Fruit fly (Drosophila melanogaster): ENCODE results near the gene Vha100-1.

Gene Vha100-1

DNA sequence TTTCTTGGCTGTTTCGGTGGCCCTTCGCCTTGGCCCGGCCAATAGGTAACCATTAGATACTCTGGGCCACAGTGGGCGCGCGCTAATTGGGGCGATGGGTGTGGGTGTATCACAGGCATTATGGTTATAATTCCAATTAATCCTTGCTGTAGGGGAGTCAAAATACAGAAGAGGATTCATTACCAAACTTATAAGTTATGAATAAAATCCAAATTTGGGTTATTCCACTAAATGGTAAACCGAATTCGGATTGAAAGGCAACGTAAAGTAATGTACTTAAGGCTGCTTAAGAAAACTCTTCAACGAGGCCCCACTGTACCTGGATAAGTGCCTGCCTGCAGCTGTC lies 41.4 kb upstream of the Vha100-1 start (continued):
- TF ChIP-seq Sox100B (GFP tag; optimal IDR thresholded peaks at IDR 0.05) (peak; percentile 41), z (GFP tag; IDR thresholded peaks at IDR 0.05) (no peak), Hsf (GFP tag; optimal IDR thresholded peaks at IDR 0.05) (no peak), BtbVII (GFP tag; optimal IDR thresholded peaks at IDR 0.05) (peak; percentile 48), CG12769 (tag; optimal IDR thresholded peaks at IDR 0.05) (no peak), Sry-β (GFP tag; optimal IDR thresholded peaks at IDR 0.05) (no peak), crol (GFP tag; IDR thresholded peaks at IDR 0.05) (no peak), Asciz (GFP tag; optimal IDR thresholded peaks at IDR 0.05) (peak; percentile 55), stc (GFP tag; IDR thresholded peaks at IDR 0.05) (peak; percentile 21; the same call in 1 of the 2 replicates), HLH4C (GFP tag; IDR thresholded peaks at IDR 0.05; ENCODE audit: partially characterized antibody) (no peak), NC2α (GFP tag; optimal IDR thresholded peaks at IDR 0.05) (no peak), CG31441 (GFP tag; IDR thresholded peaks at IDR 0.05) (peak; percentile 39; the same call in 1 of the 2 replicates), crp (GFP tag; optimal IDR thresholded peaks at IDR 0.05) (no peak), CG3065 (GFP tag; optimal IDR thresholded peaks at IDR 0.05) (no peak), dmrt11E (tag; optimal IDR thresholded peaks at IDR 0.05) (no peak), dan (GFP tag; IDR thresholded peaks at IDR 0.05) (no peak), CG10543 (GFP tag; optimal IDR thresholded peaks at IDR 0.05) (peak; percentile 58), chm (GFP tag; IDR thresholded peaks at IDR 0.05) (no peak), repo (GFP tag; optimal IDR thresholded peaks at IDR 0.05) (peak; percentile 4), Fer2 (tag; optimal IDR thresholded peaks at IDR 0.05) (peak; percentile 34), bab2 (GFP tag; optimal IDR thresholded peaks at IDR 0.05) (peak; percentile 56), CG9727 (GFP tag; optimal IDR thresholded peaks at IDR 0.05) (peak; percentile 20), phol (tag; optimal IDR thresholded peaks at IDR 0.05) (peak; percentile 65), Mrtf (GFP tag; IDR thresholded peaks at IDR 0.05) (peak; percentile 59; the same call in 2 of the 3 replicates), Trl (optimal IDR thresholded peaks at IDR 0.05) (no peak), Trl (GFP tag; optimal IDR thresholded peaks at IDR 0.05) (no peak), Dad (GFP tag; optimal IDR thresholded peaks at IDR 0.05) (no peak), CG12219 (GFP tag; optimal IDR thresholded peaks at IDR 0.05) (no peak), CG15696 (tag; optimal IDR thresholded peaks at IDR 0.05) (peak; percentile 47), CG8290 (GFP tag; optimal IDR thresholded peaks at IDR 0.05) (no peak), CG8290 (tag; optimal IDR thresholded peaks at IDR 0.05) (no peak), CG9215 (GFP tag; IDR thresholded peaks at IDR 0.05) (peak; percentile 60), CG7839 (tag; optimal IDR thresholded peaks at IDR 0.05) (peak; percentile 35), Nf-YA (GFP tag; IDR thresholded peaks at IDR 0.05) (no peak), dati (GFP tag; IDR thresholded peaks at IDR 0.05) (no peak), peb (GFP tag; IDR thresholded peaks at IDR 0.05) (peak; percentile 43; the same call in 1 of the 2 replicates), dysf (GFP tag; IDR thresholded peaks at IDR 0.05) (peak; percentile 83), CG6272 (GFP tag; IDR thresholded peaks at IDR 0.05) (peak; percentile 35; the same call in 1 of the 2 replicates), CG18262 (tag; optimal IDR thresholded peaks at IDR 0.05) (peak; percentile 52), scrt (GFP tag; optimal IDR thresholded peaks at IDR 0.05) (peak; percentile 43), CG12155 (GFP tag; optimal IDR thresholded peaks at IDR 0.05) (no peak), run (tag; optimal IDR thresholded peaks at IDR 0.05) (peak; percentile 21), Atf3 (GFP tag; optimal IDR thresholded peaks at IDR 0.05) (no peak), CG6689 (GFP tag; IDR thresholded peaks at IDR 0.05) (peak; percentile 40; the same call in 1 of the 2 replicates), pnt (GFP tag; optimal IDR thresholded peaks at IDR 0.05) (peak; percentile 40), MBD-R2 (GFP tag; IDR thresholded peaks at IDR 0.05) (no peak), CG17359 (tag; optimal IDR thresholded peaks at IDR 0.05) (peak; percentile 20), CG3838 (GFP tag; optimal IDR thresholded peaks at IDR 0.05) (no peak), Rfx (GFP tag; IDR thresholded peaks at IDR 0.05) (peak; percentile 64), CG30403 (GFP tag; optimal IDR thresholded peaks at IDR 0.05) (peak; percentile 20), CG8359 (GFP tag; optimal IDR thresholded peaks at IDR 0.05; ENCODE audit: borderline replicate concordance) (peak; percentile 4), Lpt (GFP tag; optimal IDR thresholded peaks at IDR 0.05) (no peak), chif (GFP tag; optimal IDR thresholded peaks at IDR 0.05) (peak in 1 of 2 experiments; percentile 41)
